Worm (Caenorhabditis elegans): ENCODE measurements around the gene nlp-59.

DNA sequence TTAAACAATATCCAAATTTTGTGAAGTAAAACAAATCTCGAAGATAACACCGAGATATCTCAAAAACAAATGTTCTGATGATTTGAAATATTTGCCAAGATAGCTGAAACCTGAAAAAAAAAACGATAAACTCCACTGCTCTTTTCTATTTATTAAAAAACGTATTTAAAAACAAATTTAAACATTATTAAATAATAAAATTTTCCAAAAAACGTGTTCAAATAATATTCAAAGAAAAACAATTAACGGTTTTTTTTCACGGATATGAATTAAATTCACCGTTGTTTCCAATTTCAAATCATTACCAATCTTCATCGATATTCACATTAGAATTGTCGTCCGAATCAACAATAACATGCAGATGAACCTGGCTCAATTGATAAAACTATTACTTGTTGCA lies 25.0 kb downstream of the nlp-59 start, which contains the start of gene irld-14:
- TF ChIP-seq dao-5 (tag; optimal IDR thresholded peaks at IDR 0.05) (no peak), him-1 (tag; optimal IDR thresholded peaks at IDR 0.05) (no peak)
